Fruit fly (Drosophila melanogaster) whole organism, embryonic: ENCODE results near the gene Pss.

Experiments used
- Bgb ChIP-seq: fragments of 200-800 bp; sonication (Bioruptor generic); IDR thresholded peaks from 2 replicates; pipeline ENCODE4 v1.3.6; 2022; ENCODE audit warnings: missing biosample characterization, missing genetic modification characterization; ENCODE audit not compliant: partially characterized antibody
- CG1024 ChIP-seq: fragments of 200-800 bp; sonication (Bioruptor generic); IDR thresholded peaks from 2 replicates; pipeline ENCODE4 v1.3.6; 2022; ENCODE audit warnings: missing biosample characterization, missing genetic modification characterization
- CG10654 ChIP-seq: fragments of 200-800 bp; sonication (Bioruptor generic); optimal IDR thresholded peaks from 2 replicates; lab custom pipeline; 2016; ENCODE audit warnings: missing biosample characterization, missing genetic modification characterization
- CG11093 ChIP-seq: fragments of 200-800 bp; sonication (Bioruptor generic); IDR thresholded peaks from 3 replicates; pipeline ENCODE4 v1.3.6; 2022; ENCODE audit warnings: missing biosample characterization, missing genetic modification characterization
- CG11696 ChIP-seq: fragments of 200-800 bp; sonication (Bioruptor generic); IDR thresholded peaks from 2 replicates; pipeline ENCODE4 v1.3.6; 2022; ENCODE audit warnings: missing biosample characterization, missing genetic modification characterization
- CG12071 ChIP-seq: fragments of 200-800 bp; sonication (Bioruptor generic); optimal IDR thresholded peaks from 3 replicates; lab custom pipeline; 2018; ENCODE audit warnings: missing biosample characterization, mild to moderate bottlenecking, missing genetic modification characterization
- CG12391 ChIP-seq: fragments of 200-800 bp; sonication (Bioruptor generic); optimal IDR thresholded peaks from 3 replicates; lab custom pipeline; 2018; ENCODE audit warnings: missing biosample characterization, mild to moderate bottlenecking, missing genetic modification characterization, moderate library complexity
- CG13775 ChIP-seq: fragments of 200-800 bp; sonication (Bioruptor generic); optimal IDR thresholded peaks from 3 replicates; lab custom pipeline; 2017; ENCODE audit warnings: missing biosample characterization, mild to moderate bottlenecking, missing genetic modification characterization
- CG14050 ChIP-seq: fragments of 200-800 bp; sonication (Bioruptor generic); IDR thresholded peaks from 3 replicates; pipeline ENCODE4 v1.3.6; 2022; ENCODE audit warnings: missing biosample characterization, missing genetic modification characterization
- CG17612 ChIP-seq: fragments of 200-800 bp; sonication (Bioruptor generic); IDR thresholded peaks from 2 replicates; pipeline ENCODE4 v1.3.6; 2022; ENCODE audit warnings: missing biosample characterization, missing genetic modification characterization
- CG30403 ChIP-seq: fragments of 200-800 bp; sonication (Bioruptor generic); optimal IDR thresholded peaks from 3 replicates; lab custom pipeline; 2016; ENCODE audit warnings: missing biosample characterization, missing genetic modification characterization
- CG31365 ChIP-seq: fragments of 200-800 bp; sonication (Bioruptor generic); optimal IDR thresholded peaks from 2 replicates; lab custom pipeline; 2018; ENCODE audit warnings: missing biosample characterization, mild to moderate bottlenecking, missing genetic modification characterization
- CG3281 ChIP-seq: fragments of 200-800 bp; sonication (Bioruptor generic); optimal IDR thresholded peaks from 3 replicates; lab custom pipeline; 2017; ENCODE audit warnings: missing biosample characterization, mild to moderate bottlenecking, missing genetic modification characterization
- CG33557 ChIP-seq: fragments of 200-800 bp; sonication (Bioruptor generic); optimal IDR thresholded peaks from 2 replicates; lab custom pipeline; 2019; ENCODE audit warnings: missing biosample characterization, mild to moderate bottlenecking, missing genetic modification characterization, moderate library complexity
- CG43689 ChIP-seq: fragments of 200-800 bp; sonication (Bioruptor generic); IDR thresholded peaks from 2 replicates; pipeline ENCODE4 v1.3.6; 2022; ENCODE audit warnings: missing biosample characterization, missing genetic modification characterization
- CG6175 ChIP-seq: fragments of 200-800 bp; sonication (Bioruptor generic); IDR thresholded peaks from 3 replicates; pipeline ENCODE4 v1.3.6; 2022; ENCODE audit warnings: missing biosample characterization, missing genetic modification characterization
- CG6683 ChIP-seq: fragments of 200-800 bp; sonication (Bioruptor generic); optimal IDR thresholded peaks from 2 replicates; lab custom pipeline; 2017; ENCODE audit warnings: missing biosample characterization, mild to moderate bottlenecking, missing genetic modification characterization, missing genetic modification reagents
- CG7372 ChIP-seq: fragments of 200-800 bp; sonication (Bioruptor generic); IDR thresholded peaks from 2 replicates; pipeline ENCODE4 v1.3.6; 2022; ENCODE audit warnings: missing biosample characterization, missing genetic modification characterization
- CG8388 ChIP-seq: fragments of 200-800 bp; sonication (Bioruptor generic); optimal IDR thresholded peaks from 2 replicates; lab custom pipeline; 2019; ENCODE audit warnings: missing biosample characterization, mild to moderate bottlenecking, missing genetic modification characterization, moderate library complexity
- CG8478 ChIP-seq: fragments of >200 bp; optimal IDR thresholded peaks from 2 replicates; lab custom pipeline; 2018
- CrebB ChIP-seq: fragments of 200-800 bp; sonication (Bioruptor generic); optimal IDR thresholded peaks from 3 replicates; lab custom pipeline; 2018; ENCODE audit warnings: missing biosample characterization, mild to moderate bottlenecking, missing genetic modification characterization
- Dip3 ChIP-seq: fragments of 200-800 bp; sonication (Bioruptor generic); optimal IDR thresholded peaks from 3 replicates; lab custom pipeline; 2016; ENCODE audit warnings: missing biosample characterization, missing genetic modification characterization
- Fer1 ChIP-seq: fragments of 200-800 bp; sonication (Bioruptor generic); optimal IDR thresholded peaks from 2 replicates; lab custom pipeline; 2017; ENCODE audit warnings: missing biosample characterization, mild to moderate bottlenecking, missing genetic modification characterization
- Fer2 ChIP-seq: fragments of 200-800 bp; sonication (Bioruptor generic); optimal IDR thresholded peaks from 2 replicates; lab custom pipeline; 2018; ENCODE audit warnings: missing biosample characterization, mild to moderate bottlenecking, missing genetic modification characterization, moderate library complexity
- GATAe ChIP-seq: fragments of 200-800 bp; sonication (Bioruptor generic); conservative IDR thresholded peaks from 2 replicates; pipeline ENCODE4 v1.3.6; 2022; ENCODE audit warnings: missing biosample characterization, missing genetic modification characterization
- HHEX ChIP-seq: fragments of 200-800 bp; sonication (Bioruptor generic); optimal IDR thresholded peaks from 3 replicates; lab custom pipeline; 2017; ENCODE audit warnings: missing biosample characterization, mild to moderate bottlenecking, missing genetic modification characterization, missing genetic modification reagents
- HLH3B ChIP-seq: fragments of 200-800 bp; sonication (Bioruptor generic); IDR thresholded peaks from 2 replicates; pipeline ENCODE4 v1.3.6; 2022; ENCODE audit warnings: missing biosample characterization, missing genetic modification characterization
- Hr3 ChIP-seq: fragments of 200-800 bp; sonication (Bioruptor generic); optimal IDR thresholded peaks from 3 replicates; lab custom pipeline; 2016; ENCODE audit warnings: missing biosample characterization, missing genetic modification characterization
- Lpt ChIP-seq: fragments of >200 bp; optimal IDR thresholded peaks from 2 replicates; lab custom pipeline; 2018; ENCODE audit warnings: missing biosample characterization, missing genetic modification characterization
- NC2β ChIP-seq: fragments of 200-800 bp; sonication (Bioruptor generic); optimal IDR thresholded peaks from 2 replicates; lab custom pipeline; 2016; ENCODE audit warnings: missing biosample characterization, missing genetic modification characterization
- NFAT ChIP-seq: fragments of 200-800 bp; sonication (Bioruptor generic); IDR thresholded peaks from 2 replicates; pipeline ENCODE4 v1.3.6; 2022; ENCODE audit warnings: missing biosample characterization, missing genetic modification characterization
- NK7.1 ChIP-seq: fragments of 200-800 bp; sonication (Bioruptor generic); optimal IDR thresholded peaks from 3 replicates; lab custom pipeline; 2016; ENCODE audit warnings: missing biosample characterization, missing genetic modification characterization
- Rx ChIP-seq: fragments of 200-800 bp; sonication (Bioruptor generic); IDR thresholded peaks from 2 replicates; pipeline ENCODE4 v1.3.6; 2022; ENCODE audit warnings: missing biosample characterization, missing genetic modification characterization
- Ssrp ChIP-seq: fragments of 200-800 bp; sonication (Bioruptor generic); optimal IDR thresholded peaks from 2 replicates; lab custom pipeline; 2018; ENCODE audit warnings: missing biosample characterization, mild to moderate bottlenecking, missing genetic modification characterization, moderate library complexity
- aop ChIP-seq: fragments of 200-800 bp; sonication (Bioruptor generic); IDR thresholded peaks from 2 replicates; pipeline ENCODE4 v1.3.6; 2022; ENCODE audit warnings: missing biosample characterization, missing genetic modification characterization
- ase ChIP-seq: fragments of 200-800 bp; sonication (Bioruptor generic); IDR thresholded peaks from 3 replicates; pipeline ENCODE4 v1.3.6; 2022; ENCODE audit warnings: missing biosample characterization, missing genetic modification characterization
- cad ChIP-seq: fragments of >200 bp; optimal IDR thresholded peaks from 2 replicates; lab custom pipeline; 2017; ENCODE audit warnings: missing biosample characterization, missing genetic modification characterization
- cg ChIP-seq: fragments of 200-800 bp; sonication (Bioruptor generic); optimal IDR thresholded peaks from 3 replicates; lab custom pipeline; 2019; ENCODE audit warnings: missing biosample characterization, mild to moderate bottlenecking, missing genetic modification characterization, moderate library complexity
- dan ChIP-seq: fragments of 200-800 bp; sonication (Bioruptor generic); IDR thresholded peaks from 2 replicates; pipeline ENCODE4 v1.3.6; 2022; ENCODE audit warnings: missing biosample characterization, missing genetic modification characterization
- en ChIP-seq: fragments of 200-800 bp; sonication (Bioruptor generic); optimal IDR thresholded peaks from 2 replicates; lab custom pipeline; 2016; ENCODE audit warnings: missing biosample characterization, missing genetic modification characterization
- exex ChIP-seq: fragments of 200-800 bp; sonication (Bioruptor generic); optimal IDR thresholded peaks from 4 replicates; lab custom pipeline; 2018; ENCODE audit warnings: missing biosample characterization, mild to moderate bottlenecking, missing genetic modification characterization, moderate library complexity
- fd102C ChIP-seq: fragments of 200-800 bp; sonication (Bioruptor generic); optimal IDR thresholded peaks from 2 replicates; lab custom pipeline; 2018; ENCODE audit warnings: missing biosample characterization, mild to moderate bottlenecking, missing genetic modification characterization, moderate library complexity
- ftz-f1 ChIP-seq: fragments of 200-800 bp; sonication (Bioruptor generic); optimal IDR thresholded peaks from 2 replicates; lab custom pipeline; 2016; ENCODE audit warnings: missing biosample characterization, missing genetic modification characterization
- gcm2 ChIP-seq: fragments of 200-800 bp; sonication (Bioruptor generic); optimal IDR thresholded peaks from 2 replicates; lab custom pipeline; 2016; ENCODE audit warnings: missing biosample characterization, missing genetic modification characterization
- ind ChIP-seq: fragments of 200-800 bp; sonication (Bioruptor generic); optimal IDR thresholded peaks from 3 replicates; lab custom pipeline; 2016; ENCODE audit warnings: missing biosample characterization, missing genetic modification characterization
- ken ChIP-seq: fragments of 200-800 bp; sonication (Bioruptor generic); IDR thresholded peaks from 3 replicates; pipeline ENCODE4 v1.3.6; 2022; ENCODE audit warnings: missing biosample characterization, missing genetic modification characterization
- lilli ChIP-seq: fragments of 200-800 bp; sonication (Bioruptor generic); optimal IDR thresholded peaks from 3 replicates; lab custom pipeline; 2016; ENCODE audit warnings: missing biosample characterization, missing genetic modification characterization
- rib ChIP-seq: fragments of 200-800 bp; sonication (Bioruptor generic); IDR thresholded peaks from 2 replicates; pipeline ENCODE4 v1.3.6; 2022; ENCODE audit warnings: missing biosample characterization, missing genetic modification characterization
- run ChIP-seq: fragments of 200-800 bp; sonication (Bioruptor generic); optimal IDR thresholded peaks from 3 replicates; lab custom pipeline; 2018; ENCODE audit warnings: missing biosample characterization, mild to moderate bottlenecking, missing genetic modification characterization
- vvl ChIP-seq: fragments of 200-800 bp; sonication (Bioruptor generic); IDR thresholded peaks from 2 replicates; pipeline ENCODE4 v1.3.6; 2022; ENCODE audit warnings: missing biosample characterization, missing genetic modification characterization

Gene Pss

dm6 chr3L:20540182-20540974, 14.4 kb upstream of the Pss start, which contains the start of gene Rcd2 (continued):
- TF ChIP-seq Rx = peak; percentile 43; the same call in 1 of the 2 replicates
- peak; percentile 63 for TF ChIP-seq NK7.1 (GFP tag; lab: Kevin White, UChicago)
- no peak for TF ChIP-seq CG8478
- TF ChIP-seq Hr3 (GFP tag; lab: Kevin White, UChicago) = peak; percentile 59
- TF ChIP-seq Fer2 (tag; lab: Kevin White, UChicago) = peak; percentile 83
- TF ChIP-seq CG11696 = peak; percentile 73
- TF ChIP-seq CG3281 (GFP tag; lab: Kevin White, UChicago) = peak; percentile 94
- TF ChIP-seq CG14050 = no peak; the same call in 1 of the 3 replicates
- TF ChIP-seq GATAe (GFP tag; lab: Robert Waterston, UW) = no peak
- peak; percentile 28 for TF ChIP-seq CG31365 (tag; lab: Kevin White, UChicago)
- TF ChIP-seq CG30403 (GFP tag; lab: Kevin White, UChicago) = peak; percentile 62
- TF ChIP-seq en = no peak
- peak; percentile 55; the same call in 1 of the 3 replicates for TF ChIP-seq ase (GFP tag; lab: Robert Waterston, UW)
- TF ChIP-seq rib = no peak; the same call in none of the 2 replicates
- TF ChIP-seq CG12071 (GFP tag; lab: Kevin White, UChicago) = peak; percentile 84
- peak; percentile 52 for TF ChIP-seq Ssrp
- no peak for TF ChIP-seq CG43689 (GFP tag; lab: Robert Waterston, UW)
- peak; percentile 21 for TF ChIP-seq gcm2 (GFP tag; lab: Kevin White, UChicago)
- no peak for TF ChIP-seq CG33557
- peak; percentile 88 for TF ChIP-seq CG6683 (GFP tag; lab: Kevin White, UChicago)
- peak; percentile 79 for TF ChIP-seq CrebB (tag; lab: Kevin White, UChicago)
- no peak; the same call in 2 of the 3 replicates for TF ChIP-seq ken (GFP tag; lab: Robert Waterston, UW)
- peak; percentile 67 for TF ChIP-seq CG8388
- peak; percentile 89 for TF ChIP-seq run (tag; lab: Kevin White, UChicago)
- peak; percentile 76 for TF ChIP-seq HHEX (GFP tag; lab: Kevin White, UChicago)
- no peak for TF ChIP-seq Lpt (GFP tag; lab: Kevin White, UChicago)
- peak; percentile 71 for TF ChIP-seq ind (GFP tag; lab: Kevin White, UChicago)
- peak; percentile 65; the same call in 1 of the 2 replicates for TF ChIP-seq NFAT (GFP tag; lab: Robert Waterston, UW)
- TF ChIP-seq dan (GFP tag; lab: Robert Waterston, UW) = no peak
- TF ChIP-seq fd102C = peak; percentile 57
- peak; percentile 69 for TF ChIP-seq CG13775 (GFP tag; lab: Kevin White, UChicago)
- TF ChIP-seq aop (GFP tag; lab: Robert Waterston, UW) = no peak
- no peak for TF ChIP-seq ftz-f1 (GFP tag; lab: Kevin White, UChicago)
- TF ChIP-seq HLH3B (GFP tag; lab: Robert Waterston, UW) = peak; percentile 58; the same call in 1 of the 2 replicates
- TF ChIP-seq exex = peak; percentile 85
- TF ChIP-seq lilli = peak; percentile 69
- no peak for TF ChIP-seq cad (GFP tag; lab: Kevin White, UChicago)
- peak; percentile 57; the same call in 1 of the 2 replicates for TF ChIP-seq CG17612 (GFP tag; lab: Robert Waterston, UW)
- no peak for TF ChIP-seq CG1024 (GFP tag; lab: Robert Waterston, UW)
- peak; percentile 43; the same call in 1 of the 3 replicates for TF ChIP-seq CG6175
- TF ChIP-seq CG7372 (GFP tag; lab: Robert Waterston, UW) = peak; percentile 92
- peak; percentile 91 for TF ChIP-seq Fer1 (GFP tag; lab: Kevin White, UChicago)
- TF ChIP-seq CG12391 (tag; lab: Kevin White, UChicago) = peak; percentile 86
- TF ChIP-seq cg (GFP tag; lab: Kevin White, UChicago) = no peak
- peak; percentile 61 for TF ChIP-seq CG10654 (GFP tag; lab: Kevin White, UChicago)
- peak; percentile 64 for TF ChIP-seq Dip3 (GFP tag; lab: Kevin White, UChicago)
- TF ChIP-seq vvl (GFP tag; lab: Robert Waterston, UW) = peak; percentile 85
- TF ChIP-seq NC2β = peak; percentile 14
- TF ChIP-seq CG11093 (GFP tag; lab: Robert Waterston, UW) = no peak; the same call in 2 of the 3 replicates
- peak; percentile 95 for TF ChIP-seq Bgb (GFP tag; lab: Robert Waterston, UW)
